Fruit fly (Drosophila melanogaster): ENCODE results near the gene pygo.

- no peak for TF ChIP-seq dsf (GFP tag; optimal IDR thresholded peaks at IDR 0.05; ENCODE audit: borderline replicate concordance)
- no peak for TF ChIP-seq foxo (GFP tag; optimal IDR thresholded peaks at IDR 0.05)
- no peak for TF ChIP-seq Mio (GFP tag; optimal IDR thresholded peaks at IDR 0.05)
These were observed 16.3 kb downstream of the pygo start for dm6 chr3R:31564164-31564563.
